Worm (Caenorhabditis elegans) whole organism, L4/young adult: ENCODE results near the gene fbxa-172.
"Not testable (repeated sequence)": the region's sequence is repeated elsewhere in the genome, so short reads cannot be mapped to it uniquely, and the experiment has no call there.

Experiments
- W03F9.2 ChIP-seq: fragments of 150-350 bp; optimal IDR thresholded peaks from 2 replicates; lab custom pipeline; 2014; ENCODE audit warnings: missing biosample characterization, missing genetic modification characterization
- dao-5 ChIP-seq: sonication (generic microtip); optimal IDR thresholded peaks from 2 replicates; lab custom pipeline; 2016; ENCODE audit warnings: missing genotype, missing genetic modification characterization, moderate library complexity, missing compliant biosample characterization
- him-1 ChIP-seq: sonication (generic microtip); optimal IDR thresholded peaks from 2 replicates; lab custom pipeline; 2016; ENCODE audit warnings: missing genotype, missing genetic modification reagents, missing genetic modification characterization, missing compliant biosample characterization

DNA sequence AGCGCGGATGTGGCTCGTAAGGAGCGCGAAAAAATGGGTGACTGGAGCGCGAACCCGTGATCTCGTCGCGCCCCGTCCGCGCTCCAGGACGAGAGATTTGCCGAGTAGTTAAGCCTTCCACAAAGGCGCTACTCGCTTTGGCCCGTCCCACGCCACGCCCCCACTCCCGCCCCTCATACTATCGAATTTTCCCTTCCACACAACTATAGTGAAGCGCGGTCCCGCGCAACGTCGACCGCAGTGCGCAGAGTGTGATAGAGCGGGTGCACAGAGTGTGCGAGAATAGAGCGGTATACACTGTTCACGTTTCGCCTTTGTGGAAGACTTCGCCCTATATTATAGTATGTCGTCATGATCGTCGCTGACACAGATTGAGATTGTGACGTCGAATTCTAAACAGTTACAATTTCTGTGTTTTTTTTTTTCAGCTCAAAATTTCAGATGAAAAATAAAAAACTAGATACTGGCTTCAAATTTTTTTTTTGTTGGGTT, 25.4 kb downstream of the fbxa-172 start, which contains the start of gene fbxa-133:
- TF ChIP-seq him-1, W03F9.2, dao-5 (tag; lab: Kevin White, UChicago): not testable (repeated sequence)
